Worm (Caenorhabditis elegans): Measurements from ENCODE around the gene C05D12.7.

DNA sequence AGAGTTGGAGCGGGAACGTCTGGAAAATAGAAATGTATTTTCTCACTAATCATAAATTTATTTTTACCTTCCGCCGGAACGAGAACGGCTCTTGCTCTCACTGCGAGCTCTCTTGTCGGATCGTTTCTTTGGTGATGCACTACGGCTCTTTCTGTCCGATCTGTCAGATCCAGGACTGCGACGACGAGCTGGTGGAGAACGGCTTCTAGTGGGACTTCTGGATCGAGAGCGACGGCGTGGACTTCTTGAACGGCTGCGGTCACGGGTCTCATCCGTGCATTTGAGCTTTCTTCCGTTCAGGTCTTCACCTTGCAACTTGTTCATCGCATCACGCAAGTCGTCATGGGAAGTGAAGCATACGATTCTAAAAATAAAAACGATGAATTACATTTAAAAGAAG, 41.9 kb downstream of the C05D12.7 start:
- TF ChIP-seq dao-5 (tag; optimal IDR thresholded peaks at IDR 0.05): no peak
- TF ChIP-seq him-1 (tag; optimal IDR thresholded peaks at IDR 0.05): no peak
- no peak for TF ChIP-seq W03F9.2 (tag; optimal IDR thresholded peaks at IDR 0.05)

Measured in whole organism, L4/young adult.